Worm (Caenorhabditis elegans): ENCODE results near the gene R09H10.2.

The R09H10.2 gene

DNA sequence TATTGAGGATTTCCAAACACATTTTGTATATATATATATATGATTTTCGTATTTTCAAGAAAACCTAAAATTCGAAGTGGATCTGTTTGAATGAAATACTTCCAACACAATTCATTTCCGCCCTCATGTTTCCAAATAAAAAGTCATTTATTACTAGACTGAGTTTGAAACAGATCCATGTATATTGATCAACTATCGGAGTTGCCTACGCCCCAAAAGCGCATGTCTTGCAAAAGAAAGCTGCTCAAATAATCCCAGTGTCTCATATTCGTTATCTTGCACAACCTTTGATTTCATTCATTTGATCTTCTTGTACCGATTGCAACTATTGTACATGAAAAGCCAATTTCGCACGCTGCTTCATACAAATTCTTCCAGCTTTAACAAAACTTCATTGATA lies at the start of gene R09H10.2:
TSS of gene R09H10.2 (plus strand) at position 301 of the 400 bp plus-strand sequence.
- TF ChIP-seq ztf-23 (GFP tag; IDR thresholded peaks at IDR 0.05) (no peak), T22C8.4 (GFP tag; IDR thresholded peaks at IDR 0.05) (no peak), tab-1 (GFP tag; IDR thresholded peaks at IDR 0.05) (no peak), klf-2 (GFP tag; conservative IDR thresholded peaks at IDR 0.05) (no peak), flt-1 (GFP tag; IDR thresholded peaks at IDR 0.05) (no peak), ztf-29 (GFP tag; IDR thresholded peaks at IDR 0.05) (no peak), cog-1 (tag; optimal IDR thresholded peaks at IDR 0.05) (no peak), med-1 (GFP tag; optimal IDR thresholded peaks at IDR 0.05; ENCODE audit: insufficient read depth) (no peak)

DNA sequence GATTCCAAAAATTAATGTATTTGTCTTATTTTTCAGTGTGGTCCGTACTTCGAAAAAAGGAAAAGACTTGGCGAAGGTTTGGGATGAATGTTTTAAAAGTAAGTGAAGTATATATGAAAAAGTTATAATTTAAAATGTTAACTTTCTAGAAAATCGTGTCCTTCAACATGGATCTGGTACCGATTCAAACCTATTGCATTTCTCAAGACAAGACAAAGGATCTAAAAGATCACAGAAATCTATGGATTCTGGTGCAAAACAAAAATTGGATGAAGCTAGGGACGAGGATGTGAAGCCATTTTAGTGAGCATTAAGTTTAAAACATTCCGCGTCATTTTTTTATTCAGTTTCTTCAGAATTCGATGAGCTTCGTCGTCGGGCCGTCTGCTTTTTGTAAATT lies 47.8 kb upstream of the R09H10.2 start, which contains the start of gene zim-2:
TSS of gene zim-2 (plus strand) at position 301 of the 400 bp plus-strand sequence.
- TF ChIP-seq tab-1 (GFP tag; IDR thresholded peaks at IDR 0.05) = no peak
- no peak for TF ChIP-seq ztf-23 (GFP tag; IDR thresholded peaks at IDR 0.05)
- no peak for TF ChIP-seq T22C8.4 (GFP tag; IDR thresholded peaks at IDR 0.05)
- no peak for TF ChIP-seq flt-1 (GFP tag; IDR thresholded peaks at IDR 0.05)
- TF ChIP-seq ref-1 (GFP tag; conservative IDR thresholded peaks at IDR 0.05) = no peak
- TF ChIP-seq klf-2 (GFP tag; conservative IDR thresholded peaks at IDR 0.05) = no peak
- TF ChIP-seq ztf-29 (GFP tag; IDR thresholded peaks at IDR 0.05) = no peak
- no peak for TF ChIP-seq cog-1 (tag; optimal IDR thresholded peaks at IDR 0.05)
- no peak for TF ChIP-seq med-1 (GFP tag; optimal IDR thresholded peaks at IDR 0.05; ENCODE audit: insufficient read depth)

DNA sequence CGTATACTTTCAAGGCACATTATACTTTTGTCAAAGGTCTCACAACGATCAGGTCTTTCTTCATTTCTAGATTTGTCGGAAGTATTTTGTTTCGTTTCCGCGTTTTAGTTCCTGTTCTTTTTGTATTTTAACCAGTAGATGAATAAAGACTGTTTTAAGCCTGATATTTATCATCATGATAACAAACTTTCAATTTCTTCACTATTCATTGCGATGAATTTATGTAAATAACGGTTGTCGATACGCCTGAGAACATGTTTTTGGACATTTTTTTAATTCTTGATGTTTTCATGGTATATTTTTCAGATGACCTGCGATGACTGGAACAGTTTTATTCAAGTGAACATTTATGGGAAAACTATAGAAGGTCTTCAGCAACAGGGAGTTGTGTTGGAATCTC lies 44.3 kb upstream of the R09H10.2 start, which contains the start of gene zim-3:
TSS of gene zim-3 (plus strand) at position 301 of the 400 bp plus-strand sequence.
- no peak for TF ChIP-seq ref-1 (GFP tag; conservative IDR thresholded peaks at IDR 0.05)
- no peak for TF ChIP-seq ztf-23 (GFP tag; IDR thresholded peaks at IDR 0.05)
- no peak for TF ChIP-seq med-1 (GFP tag; optimal IDR thresholded peaks at IDR 0.05; ENCODE audit: insufficient read depth)
- no peak for TF ChIP-seq cog-1 (tag; optimal IDR thresholded peaks at IDR 0.05)
- no peak for TF ChIP-seq T22C8.4 (GFP tag; IDR thresholded peaks at IDR 0.05)
- TF ChIP-seq tab-1 (GFP tag; IDR thresholded peaks at IDR 0.05) = no peak
- TF ChIP-seq ztf-29 (GFP tag; IDR thresholded peaks at IDR 0.05) = no peak
- TF ChIP-seq klf-2 (GFP tag; conservative IDR thresholded peaks at IDR 0.05) = no peak
- no peak for TF ChIP-seq flt-1 (GFP tag; IDR thresholded peaks at IDR 0.05)

DNA sequence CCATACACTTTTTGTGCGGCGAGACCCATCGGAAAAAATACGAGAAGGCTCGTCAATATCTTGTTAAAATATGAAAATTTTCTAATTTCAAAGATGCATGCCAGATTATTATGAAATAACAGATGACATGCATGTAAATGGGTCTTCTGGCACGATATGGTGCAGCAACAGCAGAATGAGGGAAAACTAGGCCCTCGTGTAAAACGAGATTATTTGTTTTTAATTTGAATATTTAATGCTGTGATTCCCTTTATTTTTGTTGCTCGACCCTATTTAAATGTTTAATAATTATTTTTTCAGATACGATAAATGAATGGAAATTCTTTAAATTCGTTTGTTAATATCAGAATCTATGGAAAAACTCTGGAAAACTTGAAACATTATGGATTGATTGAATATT lies 41.1 kb upstream of the R09H10.2 start, which contains the start of gene him-8:
TSS of gene him-8 (plus strand) at position 301 of the 400 bp plus-strand sequence.
- TF ChIP-seq tab-1 (GFP tag; IDR thresholded peaks at IDR 0.05) (no peak), T22C8.4 (GFP tag; IDR thresholded peaks at IDR 0.05) (no peak), cog-1 (tag; optimal IDR thresholded peaks at IDR 0.05) (no peak), ztf-23 (GFP tag; IDR thresholded peaks at IDR 0.05) (no peak), ztf-29 (GFP tag; IDR thresholded peaks at IDR 0.05) (no peak)

DNA sequence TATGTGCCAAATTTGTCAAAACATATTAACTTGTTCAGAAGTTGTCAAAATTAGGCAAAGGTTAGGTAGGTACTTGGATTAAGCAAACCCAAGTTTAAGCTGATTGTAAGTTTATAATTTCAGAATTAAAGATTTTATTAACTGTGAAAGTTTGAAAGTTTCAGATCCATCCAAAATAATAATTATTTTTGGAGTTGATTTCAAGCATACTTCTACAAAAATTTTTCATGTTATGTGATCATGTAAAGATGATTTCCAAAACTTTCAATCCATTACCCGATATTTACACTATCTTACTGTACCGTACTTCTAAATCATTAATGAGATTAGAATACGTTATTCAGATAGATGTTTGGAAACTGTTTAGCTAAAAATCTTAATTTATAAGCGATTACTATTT lies 38.1 kb upstream of the R09H10.2 start:
- TF ChIP-seq T22C8.4 (GFP tag; IDR thresholded peaks at IDR 0.05) (no peak), klf-2 (GFP tag; conservative IDR thresholded peaks at IDR 0.05) (no peak), ztf-23 (GFP tag; IDR thresholded peaks at IDR 0.05) (no peak), med-1 (GFP tag; optimal IDR thresholded peaks at IDR 0.05; ENCODE audit: insufficient read depth) (no peak), ztf-29 (GFP tag; IDR thresholded peaks at IDR 0.05) (no peak), ref-1 (GFP tag; conservative IDR thresholded peaks at IDR 0.05) (no peak), flt-1 (GFP tag; IDR thresholded peaks at IDR 0.05) (no peak), tab-1 (GFP tag; IDR thresholded peaks at IDR 0.05) (no peak), cog-1 (tag; optimal IDR thresholded peaks at IDR 0.05) (no peak)

DNA sequence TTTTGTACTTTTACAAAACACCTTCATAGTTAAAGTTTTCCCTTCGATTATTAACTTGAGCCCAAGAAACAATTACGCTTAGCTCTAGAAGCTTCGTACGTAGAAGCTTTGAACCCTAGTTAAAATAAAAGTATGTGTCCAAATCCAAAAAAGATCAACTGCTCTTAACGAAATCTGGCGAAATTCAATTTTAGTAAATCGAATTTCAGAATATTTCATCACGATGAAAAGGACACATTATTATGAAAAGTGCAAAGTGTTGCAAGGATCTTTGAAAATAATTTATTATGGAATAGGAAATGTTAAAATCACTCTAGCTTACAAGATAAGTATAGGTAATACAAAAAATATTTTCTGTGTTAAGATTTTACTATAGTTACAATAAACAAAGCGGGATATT lies 37.5 kb upstream of the R09H10.2 start:
- TF ChIP-seq med-1 (GFP tag; optimal IDR thresholded peaks at IDR 0.05; ENCODE audit: insufficient read depth) (no peak), ztf-23 (GFP tag; IDR thresholded peaks at IDR 0.05) (no peak), flt-1 (GFP tag; IDR thresholded peaks at IDR 0.05) (no peak), ref-1 (GFP tag; conservative IDR thresholded peaks at IDR 0.05) (no peak), klf-2 (GFP tag; conservative IDR thresholded peaks at IDR 0.05) (no peak), T22C8.4 (GFP tag; IDR thresholded peaks at IDR 0.05) (no peak), ztf-29 (GFP tag; IDR thresholded peaks at IDR 0.05) (no peak), tab-1 (GFP tag; IDR thresholded peaks at IDR 0.05) (no peak), cog-1 (tag; optimal IDR thresholded peaks at IDR 0.05) (no peak)

DNA sequence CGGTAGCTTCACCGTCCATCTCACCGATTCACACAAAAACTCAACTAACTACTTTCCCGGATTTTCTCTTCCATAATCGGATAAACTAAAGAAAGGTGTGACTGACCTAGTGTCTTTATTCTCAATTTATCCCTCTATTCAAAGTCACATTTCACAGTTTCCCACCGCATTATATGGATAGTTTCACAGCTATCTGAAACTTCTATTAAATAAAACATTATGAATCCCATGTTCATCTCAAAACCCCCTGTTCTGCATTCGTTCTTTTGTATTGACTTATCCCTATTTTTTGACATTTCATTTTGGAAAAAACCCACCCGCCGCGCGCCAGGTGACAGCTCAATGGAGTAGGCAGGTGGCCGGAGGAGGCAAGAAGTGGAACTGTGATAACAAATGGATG lies 34.9 kb upstream of the R09H10.2 start:
- TF ChIP-seq ztf-29 (GFP tag; IDR thresholded peaks at IDR 0.05) (no peak), cog-1 (tag; optimal IDR thresholded peaks at IDR 0.05) (no peak), klf-2 (GFP tag; conservative IDR thresholded peaks at IDR 0.05) (no peak), ref-1 (GFP tag; conservative IDR thresholded peaks at IDR 0.05) (no peak), tab-1 (GFP tag; IDR thresholded peaks at IDR 0.05) (no peak), T22C8.4 (GFP tag; IDR thresholded peaks at IDR 0.05) (no peak), flt-1 (GFP tag; IDR thresholded peaks at IDR 0.05) (no peak), ztf-23 (GFP tag; IDR thresholded peaks at IDR 0.05) (no peak), med-1 (GFP tag; optimal IDR thresholded peaks at IDR 0.05; ENCODE audit: insufficient read depth) (no peak)

DNA sequence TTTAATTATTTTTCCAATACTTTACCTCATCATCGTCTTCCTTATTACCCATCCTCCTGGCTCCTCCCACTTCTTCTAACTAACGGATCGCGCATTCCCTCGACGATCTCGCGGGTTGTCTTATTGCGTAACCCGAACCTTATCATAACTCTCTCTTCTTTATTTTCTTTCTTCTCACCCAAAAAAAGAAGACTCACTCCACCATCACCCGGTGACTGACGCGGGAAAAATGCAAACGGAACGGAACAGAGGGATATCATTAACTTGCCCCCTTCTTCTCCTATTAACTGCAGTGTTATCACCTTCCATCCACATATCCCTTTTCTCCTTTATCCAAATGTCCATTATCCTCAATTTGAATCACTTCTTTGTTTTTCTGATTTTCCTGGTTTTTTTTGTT lies 32.7 kb upstream of the R09H10.2 start:
- TF ChIP-seq ref-1 (GFP tag; conservative IDR thresholded peaks at IDR 0.05) (no peak), T22C8.4 (GFP tag; IDR thresholded peaks at IDR 0.05) (no peak), ztf-29 (GFP tag; IDR thresholded peaks at IDR 0.05) (no peak), med-1 (GFP tag; optimal IDR thresholded peaks at IDR 0.05; ENCODE audit: insufficient read depth) (no peak)

DNA sequence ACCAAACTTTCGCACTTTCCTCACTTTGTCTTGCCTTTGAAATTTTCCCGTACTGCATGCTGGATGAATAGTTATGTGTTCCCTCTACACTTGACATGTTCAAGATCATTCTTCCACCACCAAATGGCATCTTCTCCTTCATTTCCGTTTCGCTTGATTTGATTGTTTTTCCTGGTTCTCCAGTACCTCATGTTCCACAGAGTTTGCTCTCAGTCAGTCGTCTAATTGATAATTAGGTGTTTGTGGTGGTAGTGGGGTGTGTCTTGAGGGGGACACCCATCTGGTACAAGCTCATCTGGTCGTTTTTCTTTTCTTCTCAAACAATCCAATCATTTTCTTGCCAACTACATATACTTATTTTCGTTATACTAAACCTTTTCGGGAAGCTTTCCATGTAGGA lies 31.7 kb upstream of the R09H10.2 start:
- TF ChIP-seq cog-1 (tag; optimal IDR thresholded peaks at IDR 0.05) (no peak), ref-1 (GFP tag; conservative IDR thresholded peaks at IDR 0.05) (no peak), flt-1 (GFP tag; IDR thresholded peaks at IDR 0.05) (no peak), T22C8.4 (GFP tag; IDR thresholded peaks at IDR 0.05) (no peak), ztf-23 (GFP tag; IDR thresholded peaks at IDR 0.05) (no peak), med-1 (GFP tag; optimal IDR thresholded peaks at IDR 0.05; ENCODE audit: insufficient read depth) (no peak), ztf-29 (GFP tag; IDR thresholded peaks at IDR 0.05) (no peak), tab-1 (GFP tag; IDR thresholded peaks at IDR 0.05) (no peak), klf-2 (GFP tag; conservative IDR thresholded peaks at IDR 0.05) (no peak)

DNA sequence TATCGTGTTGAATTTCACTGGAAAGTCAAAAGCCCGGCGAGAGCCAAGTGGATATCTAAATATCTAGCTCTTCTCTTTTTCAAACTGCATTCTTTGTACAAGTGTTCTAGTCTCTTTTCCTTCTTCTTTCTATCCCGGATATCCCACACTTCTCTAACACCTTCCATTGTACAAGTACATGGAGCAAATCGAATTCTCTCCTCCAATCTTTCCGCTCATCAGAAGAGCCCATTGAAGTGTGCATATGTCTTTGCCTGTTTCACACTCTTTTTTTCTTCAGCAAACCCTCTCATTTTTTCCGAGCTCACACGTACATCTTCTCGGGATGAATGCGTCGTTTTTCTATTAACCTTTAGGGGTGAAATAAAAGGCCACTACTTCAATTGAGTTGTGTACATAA lies 29.3 kb upstream of the R09H10.2 start:
- TF ChIP-seq ref-1 (GFP tag; conservative IDR thresholded peaks at IDR 0.05) = no peak
- TF ChIP-seq cog-1 (tag; optimal IDR thresholded peaks at IDR 0.05) = no peak

Data from whole organism, midembryonic.